Worm (Caenorhabditis elegans): ENCODE data around the gene dod-19.

ce11 chrV:459464-459863 is 44.9 kb upstream of the dod-19 start, which contains the start of gene nhr-203:
- TF ChIP-seq jun-1 (tag; optimal IDR thresholded peaks at IDR 0.05) (no peak), cey-2 (tag; optimal IDR thresholded peaks at IDR 0.05; ENCODE audit: borderline replicate concordance, insufficient read depth) (no peak), fos-1 (tag; optimal IDR thresholded peaks at IDR 0.05) (no peak), ztf-11 (tag; optimal IDR thresholded peaks at IDR 0.05) (no peak), ceh-62 (tag; optimal IDR thresholded peaks at IDR 0.05) (no peak), lir-3 (tag; optimal IDR thresholded peaks at IDR 0.05) (no peak), zfp-3 (GFP tag; conservative IDR thresholded peaks at IDR 0.05) (no peak), T20F7.1 (GFP tag; optimal IDR thresholded peaks at IDR 0.05) (no peak), ama-1 (optimal IDR thresholded peaks at IDR 0.05) (no peak), unc-62 (GFP tag; optimal IDR thresholded peaks at IDR 0.05 in 1 of 2) (no peak), unc-62 (tag; optimal IDR thresholded peaks at IDR 0.05) (no peak), mdl-1 (tag; optimal IDR thresholded peaks at IDR 0.05) (no peak)

All from whole organism, L4 larva.